Fruit fly (Drosophila melanogaster): Measurements from ENCODE around the gene Scgdelta.
A peak's percentile ranks its signal among the peaks of the same experiment; 100 is the strongest.

The Scgdelta gene

dm6 chrX:1773532-1774346 is 19.9 kb upstream of the Scgdelta start, which contains the start of the genes prage and Adar (continued):
- no peak for TF ChIP-seq Dad (GFP tag; optimal IDR thresholded peaks at IDR 0.05)
- TF ChIP-seq CG7963 (GFP tag; IDR thresholded peaks at IDR 0.05; ENCODE audit: partially characterized antibody): peak; percentile 58; the same call in 2 of the 3 replicates
- TF ChIP-seq pzg (GFP tag; optimal IDR thresholded peaks at IDR 0.05): peak; percentile 54
- TF ChIP-seq amos (GFP tag; IDR thresholded peaks at IDR 0.05; ENCODE audit: partially characterized antibody): peak; percentile 84
- TF ChIP-seq so (GFP tag; IDR thresholded peaks at IDR 0.05): no peak
- TF ChIP-seq Six4 (GFP tag; optimal IDR thresholded peaks at IDR 0.05): no peak
- TF ChIP-seq zf30C (GFP tag; optimal IDR thresholded peaks at IDR 0.05): no peak
- TF ChIP-seq CG14710 (tag; optimal IDR thresholded peaks at IDR 0.05): peak; percentile 2
- TF ChIP-seq zfh2 (GFP tag; optimal IDR thresholded peaks at IDR 0.05): peak; percentile 7
- no peak for TF ChIP-seq Bteb2 (GFP tag; optimal IDR thresholded peaks at IDR 0.05)
- TF ChIP-seq Myb (GFP tag; optimal IDR thresholded peaks at IDR 0.05): no peak
- TF ChIP-seq E2f2 (GFP tag; IDR thresholded peaks at IDR 0.05): 0 out of 2 replicates have a peak, but pooled peaks have one; percentile 21
- TF ChIP-seq CG31441 (GFP tag; IDR thresholded peaks at IDR 0.05): no peak
- no peak for TF ChIP-seq CG14014 (GFP tag; IDR thresholded peaks at IDR 0.05)
- no peak for TF ChIP-seq schlank (tag; optimal IDR thresholded peaks at IDR 0.05)
- no peak for TF ChIP-seq Abd-B (GFP tag; optimal IDR thresholded peaks at IDR 0.05)
- no peak for TF ChIP-seq CG2120 (GFP tag; optimal IDR thresholded peaks at IDR 0.05)
- no peak for TF ChIP-seq CG12236 (GFP tag; optimal IDR thresholded peaks at IDR 0.05)
- TF ChIP-seq CG7556 (GFP tag; optimal IDR thresholded peaks at IDR 0.05): no peak
- peak; percentile 3 for TF ChIP-seq Dip3 (GFP tag; optimal IDR thresholded peaks at IDR 0.05)
- no peak for TF ChIP-seq CG32772 (GFP tag; IDR thresholded peaks at IDR 0.05)
- no peak for TF ChIP-seq crc (GFP tag; optimal IDR thresholded peaks at IDR 0.05)
- TF ChIP-seq CG3995 (GFP tag; optimal IDR thresholded peaks at IDR 0.05): peak; percentile 93
- no peak for TF ChIP-seq pita (GFP tag; optimal IDR thresholded peaks at IDR 0.05)
- TF ChIP-seq Stat92E (GFP tag; optimal IDR thresholded peaks at IDR 0.05): no peak
- TF ChIP-seq slbo (GFP tag; IDR thresholded peaks at IDR 0.05): peak; percentile 68
- no peak for TF ChIP-seq CG18262 (tag; optimal IDR thresholded peaks at IDR 0.05)
- no peak for TF ChIP-seq Atf-2 (GFP tag; optimal IDR thresholded peaks at IDR 0.05)
- TF ChIP-seq CG17385 (GFP tag; optimal IDR thresholded peaks at IDR 0.05): no peak
- no peak for TF ChIP-seq CG7372 (GFP tag; IDR thresholded peaks at IDR 0.05)
- TF ChIP-seq CG16815 (GFP tag; optimal IDR thresholded peaks at IDR 0.05): no peak
- TF ChIP-seq Pdp1 (GFP tag; optimal IDR thresholded peaks at IDR 0.05): peak in 1 of 2 experiments; percentile 49
- TF ChIP-seq h (optimal IDR thresholded peaks at IDR 0.05): no peak
- peak; percentile 75 for TF ChIP-seq CG16813 (GFP tag; IDR thresholded peaks at IDR 0.05; ENCODE audit: partially characterized antibody)
- no peak for TF ChIP-seq CG32767 (GFP tag; IDR thresholded peaks at IDR 0.05)
- TF ChIP-seq CG17612 (GFP tag; IDR thresholded peaks at IDR 0.05): no peak
- no peak for TF ChIP-seq CG10565 (GFP tag; optimal IDR thresholded peaks at IDR 0.05)
- no peak for TF ChIP-seq odd (GFP tag; optimal IDR thresholded peaks at IDR 0.05)
- no peak for TF ChIP-seq fd102C (GFP tag; optimal IDR thresholded peaks at IDR 0.05)
- peak; percentile 20 for TF ChIP-seq wek (GFP tag; optimal IDR thresholded peaks at IDR 0.05)
- TF ChIP-seq Hr78 (GFP tag; optimal IDR thresholded peaks at IDR 0.05): no peak
- TF ChIP-seq D19A (tag; optimal IDR thresholded peaks at IDR 0.05): no peak
- no peak for TF ChIP-seq al (GFP tag; IDR thresholded peaks at IDR 0.05)
- TF ChIP-seq CG10267 (tag; optimal IDR thresholded peaks at IDR 0.05): no peak
- TF ChIP-seq Hr51 (GFP tag; optimal IDR thresholded peaks at IDR 0.05): no peak
- no peak for TF ChIP-seq CG30431 (GFP tag; optimal IDR thresholded peaks at IDR 0.05)
- TF ChIP-seq Xbp1 (GFP tag; optimal IDR thresholded peaks at IDR 0.05): no peak
- TF ChIP-seq CG4424 (GFP tag; optimal IDR thresholded peaks at IDR 0.05): no peak
- TF ChIP-seq nmo (GFP tag; optimal IDR thresholded peaks at IDR 0.05): peak; percentile 6

Data from whole organism, embryonic.